Worm (Caenorhabditis elegans) whole organism, mixed stage, embryonic: Measurements from ENCODE around the gene sptl-1.

ENCODE experiments used
- M03D4.4 ChIP-seq: sonication (generic microtip); optimal IDR thresholded peaks from 2 replicates; lab custom pipeline; 2017; ENCODE audit warnings: mild to moderate bottlenecking, missing genetic modification characterization, missing compliant biosample characterization
- bed-3 ChIP-seq: fragments of 200-800 bp; sonication (Bioruptor generic); optimal IDR thresholded peaks from 3 replicates; lab custom pipeline; 2018; ENCODE audit warnings: mild to moderate bottlenecking, missing genetic modification characterization, moderate library complexity, missing compliant biosample characterization
- blmp-1 ChIP-seq: fragments of 150-350 bp; optimal IDR thresholded peaks from 2 replicates; lab custom pipeline; 2014; ENCODE audit warnings: missing biosample characterization, missing genetic modification characterization
- ceh-39 ChIP-seq: fragments of 150-350 bp; optimal IDR thresholded peaks from 2 replicates; lab custom pipeline; 2014; ENCODE audit warnings: missing biosample characterization, missing genetic modification characterization
- ceh-43 ChIP-seq: fragments of 200-800 bp; sonication (Bioruptor generic); optimal IDR thresholded peaks from 2 replicates; lab custom pipeline; 2018; ENCODE audit warnings: mild to moderate bottlenecking, missing genetic modification characterization, moderate library complexity, missing compliant biosample characterization
- ceh-83 ChIP-seq: fragments of 200-800 bp; sonication (Bioruptor generic); optimal IDR thresholded peaks from 2 replicates; lab custom pipeline; 2018; ENCODE audit warnings: mild to moderate bottlenecking, missing genetic modification characterization, missing compliant biosample characterization
- ces-1 ChIP-seq: fragments of 150-350 bp; optimal IDR thresholded peaks from 2 replicates; lab custom pipeline; 2014; ENCODE audit warnings: missing biosample characterization, missing genetic modification reagents, missing genetic modification characterization
- cnd-1 ChIP-seq: fragments of 200-800 bp; sonication (Bioruptor generic); optimal IDR thresholded peaks from 2 replicates; lab custom pipeline; 2018; ENCODE audit warnings: mild to moderate bottlenecking, missing genetic modification characterization, missing compliant biosample characterization
- elt-1 ChIP-seq: sonication (generic microtip); optimal IDR thresholded peaks from 2 replicates; lab custom pipeline; 2017; ENCODE audit warnings: missing genetic modification characterization, mild to moderate bottlenecking, missing compliant biosample characterization, antibody characterized with exemption, moderate library complexity, borderline replicate concordance; ENCODE audit not compliant: insufficient read depth
- elt-3 ChIP-seq: fragments of 150-350 bp; optimal IDR thresholded peaks from 2 replicates; lab custom pipeline; 2014; ENCODE audit warnings: missing biosample characterization, missing genetic modification characterization
- flh-1 ChIP-seq: fragments of 200-800 bp; sonication (Bioruptor generic); optimal IDR thresholded peaks from 2 replicates; lab custom pipeline; 2018; ENCODE audit warnings: mild to moderate bottlenecking, missing genetic modification characterization, moderate library complexity, missing compliant biosample characterization
- ham-2 ChIP-seq: fragments of 200-800 bp; sonication (Bioruptor generic); optimal IDR thresholded peaks from 2 replicates; lab custom pipeline; 2018; ENCODE audit warnings: mild to moderate bottlenecking, missing genetic modification characterization, missing compliant biosample characterization
- hlh-1 ChIP-seq: fragments of 150-350 bp; optimal IDR thresholded peaks from 2 replicates; lab custom pipeline; 2014; ENCODE audit warnings: missing biosample characterization, missing genetic modification reagents, missing genetic modification characterization
- lin-13 ChIP-seq: fragments of 150-350 bp; optimal IDR thresholded peaks from 2 replicates; lab custom pipeline; 2014; ENCODE audit warnings: missing biosample characterization, missing genetic modification characterization
- lin-32 ChIP-seq: fragments of 200-800 bp; sonication (Bioruptor generic); optimal IDR thresholded peaks from 2 replicates; lab custom pipeline; 2018; ENCODE audit warnings: mild to moderate bottlenecking, missing genetic modification characterization, missing compliant biosample characterization
- lsy-2 ChIP-seq: fragments of 150-350 bp; optimal IDR thresholded peaks from 2 replicates; lab custom pipeline; 2014; ENCODE audit warnings: missing biosample characterization, missing genetic modification characterization
- mab-5 ChIP-seq: fragments of 150-350 bp; optimal IDR thresholded peaks from 2 replicates; lab custom pipeline; 2014; ENCODE audit warnings: missing biosample characterization, missing genetic modification characterization
- mep-1 ChIP-seq: fragments of 150-350 bp; optimal IDR thresholded peaks from 2 replicates; lab custom pipeline; 2017; ENCODE audit warnings: missing biosample characterization, missing genetic modification reagents, missing genetic modification characterization, inconsistent platforms
- mls-2 ChIP-seq: sonication (generic microtip); optimal IDR thresholded peaks from 2 replicates; lab custom pipeline; 2016; ENCODE audit warnings: mild to moderate bottlenecking, missing genetic modification characterization, moderate library complexity, missing compliant biosample characterization
- nhr-12 ChIP-seq: fragments of 150-350 bp; optimal IDR thresholded peaks from 2 replicates; lab custom pipeline; 2014; ENCODE audit warnings: missing biosample characterization, missing genetic modification characterization
- nhr-2 ChIP-seq: fragments of 150-350 bp; optimal IDR thresholded peaks from 2 replicates; lab custom pipeline; 2014; ENCODE audit warnings: missing biosample characterization, missing genetic modification characterization
- nhr-237 ChIP-seq: fragments of 150-350 bp; optimal IDR thresholded peaks from 2 replicates; lab custom pipeline; 2014; ENCODE audit warnings: missing biosample characterization, missing genetic modification characterization
- nhr-28 ChIP-seq: fragments of 150-350 bp; optimal IDR thresholded peaks from 2 replicates; lab custom pipeline; 2014; ENCODE audit warnings: missing biosample characterization, missing genetic modification characterization
- nhr-76 ChIP-seq: sonication (generic microtip); optimal IDR thresholded peaks from 2 replicates; lab custom pipeline; 2017; ENCODE audit warnings: missing biosample characterization, missing genetic modification characterization
- pha-4 ChIP-seq: fragments of 150-350 bp; optimal IDR thresholded peaks from 2 replicates; lab custom pipeline; 2018; ENCODE audit warnings: missing biosample characterization, missing genetic modification reagents, missing genetic modification characterization
- sem-2 ChIP-seq: fragments of 200-800 bp; sonication (Bioruptor generic); optimal IDR thresholded peaks from 2 replicates; lab custom pipeline; 2018; ENCODE audit warnings: mild to moderate bottlenecking, missing genetic modification characterization, missing compliant biosample characterization
- snpc-4 ChIP-seq: fragments of 150-350 bp; optimal IDR thresholded peaks from 2 replicates; lab custom pipeline; 2014; ENCODE audit warnings: missing biosample characterization, missing genetic modification characterization
- sptf-1 ChIP-seq: sonication (generic microtip); optimal IDR thresholded peaks from 2 replicates; lab custom pipeline; 2017; ENCODE audit warnings: mild to moderate bottlenecking, missing genetic modification characterization, moderate library complexity, missing compliant biosample characterization
- tbx-8 ChIP-seq: fragments of 200-800 bp; sonication (Bioruptor generic); optimal IDR thresholded peaks from 2 replicates; lab custom pipeline; 2018; ENCODE audit warnings: mild to moderate bottlenecking, missing genetic modification characterization, moderate library complexity, missing compliant biosample characterization
- unc-39 ChIP-seq: fragments of 150-350 bp; optimal IDR thresholded peaks from 2 replicates; lab custom pipeline; 2014; ENCODE audit warnings: missing biosample characterization, missing genetic modification characterization
- unc-62 ChIP-seq: fragments of 150-350 bp; optimal IDR thresholded peaks from 2 replicates; lab custom pipeline; 2014; ENCODE audit warnings: missing biosample characterization, missing genetic modification reagents, missing genetic modification characterization
- zip-8 ChIP-seq: fragments of 150-350 bp; optimal IDR thresholded peaks from 2 replicates; lab custom pipeline; 2014; ENCODE audit warnings: missing biosample characterization, missing genetic modification characterization

sptl-1 gene

ce11 chrII:43640-44039, 7.8 kb upstream of the sptl-1 start, which contains the start of gene nfyc-1:
Gene nfyc-1, plus strand, starts transcription at chrII:43907.
- TF ChIP-seq mep-1 (tag; lab: Kevin White, UChicago) (peak; percentile 66), ceh-39 (tag; lab: Kevin White, UChicago) (no peak), nhr-237 (peak; percentile 51), lsy-2 (tag; lab: Kevin White, UChicago) (peak; percentile 57), ces-1 (GFP tag; lab: Kevin White, UChicago) (peak; percentile 90), pha-4 (tag; lab: Kevin White, UChicago) (peak; percentile 74), lin-13 (peak; percentile 50), lin-32 (GFP tag; lab: Kevin White, UChicago) (no peak)

- TF ChIP-seq nhr-2 (tag; lab: Kevin White, UChicago) (no peak), unc-62 (GFP tag; lab: Kevin White, UChicago) (no peak), ceh-39 (tag; lab: Kevin White, UChicago) (no peak), mab-5 (tag; lab: Kevin White, UChicago) (no peak), tbx-8 (no peak), zip-8 (tag; lab: Kevin White, UChicago) (no peak), bed-3 (GFP tag; lab: Kevin White, UChicago) (no peak), nhr-237 (no peak), pha-4 (tag; lab: Kevin White, UChicago) (no peak), hlh-1 (tag; lab: Kevin White, UChicago) (no peak), ham-2 (GFP tag; lab: Kevin White, UChicago) (no peak), elt-1 (tag; lab: Kevin White, UChicago) (no peak), ces-1 (GFP tag; lab: Kevin White, UChicago) (no peak), blmp-1 (tag; lab: Kevin White, UChicago) (no peak), nhr-28 (tag; lab: Kevin White, UChicago) (no peak), nhr-76 (tag; lab: Kevin White, UChicago) (no peak), lsy-2 (tag; lab: Kevin White, UChicago) (no peak), snpc-4 (tag; lab: Kevin White, UChicago) (no peak), lin-13 (no peak), flh-1 (GFP tag; lab: Kevin White, UChicago) (no peak)
Measured at ce11 chrII:44740-45139, 6.7 kb upstream of the sptl-1 start, which contains the start of gene rpoa-49. Gene rpoa-49, plus strand, starts transcription at chrII:45040.

DNA sequence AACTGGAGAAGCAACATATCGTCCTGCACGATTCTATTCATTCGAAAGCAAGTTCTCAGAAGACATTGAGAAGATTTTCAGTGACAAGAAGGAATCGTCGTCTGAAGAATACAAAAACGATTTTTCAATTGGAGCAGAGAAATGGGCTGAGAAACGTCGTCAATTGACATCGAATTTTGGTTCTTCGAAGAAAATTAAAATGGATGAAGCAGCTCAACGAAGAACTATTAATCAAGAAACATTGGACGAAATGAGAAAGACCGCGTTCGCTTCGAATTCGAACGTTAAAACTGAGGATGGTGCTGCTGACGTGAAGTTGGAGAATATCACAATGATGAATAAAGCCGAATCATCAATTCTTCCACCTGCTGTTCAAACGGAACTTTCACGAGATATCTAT, 5.3 kb upstream of the sptl-1 start, which contains the start of gene rpt-4:
TSS of gene rpt-4 (minus strand) at position 101 of the 400 bp plus-strand sequence.
- no peak for TF ChIP-seq nhr-28 (tag; lab: Kevin White, UChicago)
- TF ChIP-seq blmp-1 (tag; lab: Kevin White, UChicago): no peak
- TF ChIP-seq ceh-83: no peak
- TF ChIP-seq tbx-8: no peak
- no peak for TF ChIP-seq cnd-1 (tag; lab: Kevin White, UChicago)
- TF ChIP-seq elt-3 (tag; lab: Kevin White, UChicago): no peak
- no peak for TF ChIP-seq ceh-43
- TF ChIP-seq lsy-2 (tag; lab: Kevin White, UChicago): no peak
- no peak for TF ChIP-seq M03D4.4 (tag; lab: Kevin White, UChicago)
- TF ChIP-seq elt-1 (tag; lab: Kevin White, UChicago): no peak
- no peak for TF ChIP-seq zip-8 (tag; lab: Kevin White, UChicago)
- no peak for TF ChIP-seq sem-2 (GFP tag; lab: Kevin White, UChicago)
- TF ChIP-seq snpc-4 (tag; lab: Kevin White, UChicago): no peak
- no peak for TF ChIP-seq unc-39 (tag; lab: Kevin White, UChicago)
- no peak for TF ChIP-seq flh-1 (GFP tag; lab: Kevin White, UChicago)

ce11 chrII:47280-47679, 4.2 kb upstream of the sptl-1 start, which contains the start of gene C23H3.5:
Gene C23H3.5, plus strand, starts transcription at chrII:47580.
- no peak for TF ChIP-seq nhr-237
- no peak for TF ChIP-seq zip-8 (tag; lab: Kevin White, UChicago)
- TF ChIP-seq nhr-28 (tag; lab: Kevin White, UChicago): no peak
- no peak for TF ChIP-seq mls-2 (tag; lab: Kevin White, UChicago)
- TF ChIP-seq tbx-8: no peak
- TF ChIP-seq, all 35 proteins: peak for 0

- TF ChIP-seq elt-3 (tag; lab: Kevin White, UChicago) (no peak), snpc-4 (tag; lab: Kevin White, UChicago) (no peak), hlh-1 (tag; lab: Kevin White, UChicago) (no peak), mab-5 (tag; lab: Kevin White, UChicago) (no peak), mep-1 (tag; lab: Kevin White, UChicago) (no peak), ceh-43 (no peak), blmp-1 (tag; lab: Kevin White, UChicago) (no peak), nhr-28 (tag; lab: Kevin White, UChicago) (no peak), sptf-1 (tag; lab: Kevin White, UChicago) (no peak), nhr-12 (tag; lab: Kevin White, UChicago) (no peak)
- TF ChIP-seq, all 35 proteins: peak for 0
Measured at ce11 chrII:50862-51261, 590 bp upstream of the sptl-1 start.
